Fruit fly (Drosophila melanogaster) whole organism: ENCODE data around the gene CG46059.

Experiments
- CG8478 ChIP-seq: fragments of >200 bp; optimal IDR thresholded peaks from 2 replicates; lab custom pipeline; 2018; ENCODE audit warnings: inconsistent platforms
- EcR ChIP-seq, 2 experiments: fragments of >200 bp; optimal IDR thresholded peaks; 2 replicates each; lab custom pipeline; 2017; ENCODE audit warnings: missing biosample characterization in 2 of 2, missing genetic modification characterization in 2 of 2, missing genetic modification reagents in 2 of 2
- pan ChIP-seq: fragments of >200 bp; optimal IDR thresholded peaks from 2 replicates; lab custom pipeline; 2017
- psq ChIP-seq: fragments of >200 bp; optimal IDR thresholded peaks from 2 replicates; lab custom pipeline; 2017
- usp ChIP-seq: fragments of >200 bp; optimal IDR thresholded peaks from 2 replicates; lab custom pipeline; 2017; ENCODE audit warnings: missing biosample characterization, missing genetic modification characterization, mixed read lengths

dm6 chr2L:19156737-19157287 lies 26.8 kb downstream of the CG46059 start:
- TF ChIP-seq pan (no peak), usp (GFP tag; lab: Kevin White, UChicago) (no peak), psq (lab: Kevin White, UChicago) (no peak), CG8478 (lab: Kevin White, UChicago) (no peak), EcR (GFP tag; optimal IDR thresholded peaks at IDR 0.05; lab: Kevin White, UChicago) (peak in 1 of 2 experiments; percentile 81)
